Worm (Caenorhabditis elegans): ENCODE data around the gene tmem-231.

The tmem-231 gene

DNA sequence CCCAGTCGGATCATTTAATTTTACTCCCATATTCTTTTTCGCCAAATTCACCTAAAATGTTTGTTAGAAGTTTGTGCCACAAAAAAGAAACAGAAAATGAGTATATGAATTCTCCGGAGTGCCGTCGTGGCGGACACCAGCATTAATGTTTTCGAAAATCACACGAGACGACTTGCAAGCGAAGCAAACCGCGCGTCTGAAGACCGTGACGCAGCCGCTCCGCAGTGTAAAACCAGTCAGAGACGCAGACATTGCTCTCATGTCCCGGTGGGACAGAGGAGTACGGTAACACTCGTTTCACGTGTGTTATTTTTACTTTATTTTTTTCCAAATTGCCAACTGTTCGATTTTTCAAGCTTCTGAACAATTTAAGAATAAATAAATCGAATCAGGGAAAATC lies 6.1 kb downstream of the tmem-231 start, which contains the start of the genes T26A8.4 and pdtf-1:
Gene T26A8.4 (minus strand): TSS at position 185 of the 400 bp plus-strand sequence.
Gene pdtf-1 (plus strand): TSS at position 330 of the 400 bp plus-strand sequence.
- TF ChIP-seq skn-1 (tag; optimal IDR thresholded peaks at IDR 0.05) (no peak), nhr-10 (tag; optimal IDR thresholded peaks at IDR 0.05) (peak; percentile 71), nhr-21 (tag; optimal IDR thresholded peaks at IDR 0.05) (peak; percentile 96), lin-11 (tag; optimal IDR thresholded peaks at IDR 0.05) (peak; percentile 98), R02D3.7 (tag; optimal IDR thresholded peaks at IDR 0.05) (peak; percentile 42), ama-1 (optimal IDR thresholded peaks at IDR 0.05) (peak; percentile 91), ztf-11 (tag; optimal IDR thresholded peaks at IDR 0.05) (no peak), blmp-1 (tag; optimal IDR thresholded peaks at IDR 0.05; ENCODE audit: insufficient read depth) (peak; percentile 79), unc-62 (GFP tag; optimal IDR thresholded peaks at IDR 0.05) (peak; percentile 43), fos-1 (tag; optimal IDR thresholded peaks at IDR 0.05) (peak; percentile 91), peb-1 (tag; optimal IDR thresholded peaks at IDR 0.05) (no peak), alr-1 (tag; optimal IDR thresholded peaks at IDR 0.05) (no peak), sma-3 (GFP tag; optimal IDR thresholded peaks at IDR 0.05) (peak; percentile 94), dmd-4 (tag; optimal IDR thresholded peaks at IDR 0.05) (no peak), nhr-12 (tag; optimal IDR thresholded peaks at IDR 0.05) (no peak), sma-9 (GFP tag; optimal IDR thresholded peaks at IDR 0.05) (peak; percentile 93), sma-9 (tag; optimal IDR thresholded peaks at IDR 0.05) (no peak), mab-5 (tag; optimal IDR thresholded peaks at IDR 0.05) (peak; percentile 82), snpc-4 (tag; optimal IDR thresholded peaks at IDR 0.05) (peak; percentile 94), mdl-1 (tag; optimal IDR thresholded peaks at IDR 0.05) (peak; percentile 81 to 94), mbf-1 (tag; optimal IDR thresholded peaks at IDR 0.05) (no peak), unc-39 (tag; optimal IDR thresholded peaks at IDR 0.05) (no peak), sem-4 (tag; optimal IDR thresholded peaks at IDR 0.05) (peak; percentile 96), unc-55 (GFP tag; optimal IDR thresholded peaks at IDR 0.05) (peak; percentile 99), aly-2 (tag; optimal IDR thresholded peaks at IDR 0.05) (no peak), egl-27 (tag; optimal IDR thresholded peaks at IDR 0.05) (peak; percentile 80), crh-2 (tag; optimal IDR thresholded peaks at IDR 0.05) (peak; percentile 97), nhr-11 (tag; optimal IDR thresholded peaks at IDR 0.05) (no peak), C34F6.9 (tag; optimal IDR thresholded peaks at IDR 0.05) (peak; percentile 98), gmeb-1 (tag; optimal IDR thresholded peaks at IDR 0.05) (peak; percentile 88), nhr-23 (tag; optimal IDR thresholded peaks at IDR 0.05) (no peak), nhr-77 (tag; optimal IDR thresholded peaks at IDR 0.05) (peak; percentile 39), zag-1 (tag; optimal IDR thresholded peaks at IDR 0.05) (peak; percentile 87), nhr-6 (tag; optimal IDR thresholded peaks at IDR 0.05) (peak; percentile 89), ztf-1 (GFP tag; conservative IDR thresholded peaks at IDR 0.05) (no peak), elt-3 (tag; optimal IDR thresholded peaks at IDR 0.05) (no peak), nhr-25 (tag; optimal IDR thresholded peaks at IDR 0.05) (peak; percentile 96), ceh-82 (tag; optimal IDR thresholded peaks at IDR 0.05) (peak; percentile 90), lin-39 (tag; optimal IDR thresholded peaks at IDR 0.05) (peak; percentile 65), ZK546.5 (tag; optimal IDR thresholded peaks at IDR 0.05) (peak; percentile 87), ztf-4 (tag; optimal IDR thresholded peaks at IDR 0.05) (peak; percentile 93), F13H6.1 (tag; optimal IDR thresholded peaks at IDR 0.05) (peak; percentile 88), nhr-129 (tag; optimal IDR thresholded peaks at IDR 0.05) (peak; percentile 96), elt-1 (tag; optimal IDR thresholded peaks at IDR 0.05) (no peak), nhr-237 (tag; optimal IDR thresholded peaks at IDR 0.05) (peak; percentile 45), Y55F3AM.14 (GFP tag; optimal IDR thresholded peaks at IDR 0.05) (peak; percentile 83), lin-13 (GFP tag; optimal IDR thresholded peaks at IDR 0.05) (peak; percentile 95), lsy-2 (tag; optimal IDR thresholded peaks at IDR 0.05) (peak; percentile 98 to 100), ceh-16 (tag; optimal IDR thresholded peaks at IDR 0.05) (peak; percentile 87)
